Worm (Caenorhabditis elegans): ENCODE measurements around the gene flp-18.

flp-18 gene

ce11 chrX:2999652-3000051 lies 18.7 kb downstream of the flp-18 start, which contains the start of gene Y41G9A.17:
TSS of gene Y41G9A.17 (minus strand) at chrX:2999752.
- no peak for TF ChIP-seq M03D4.4 (tag; optimal IDR thresholded peaks at IDR 0.05)
- TF ChIP-seq elt-1 (tag; optimal IDR thresholded peaks at IDR 0.05; ENCODE audit: borderline replicate concordance, insufficient read depth) = no peak
- TF ChIP-seq sem-2 (GFP tag; optimal IDR thresholded peaks at IDR 0.05) = no peak
- no peak for TF ChIP-seq nhr-2 (tag; optimal IDR thresholded peaks at IDR 0.05)
- TF ChIP-seq mab-5 (tag; optimal IDR thresholded peaks at IDR 0.05) = no peak
- TF ChIP-seq snpc-4 (tag; optimal IDR thresholded peaks at IDR 0.05) = no peak
- TF ChIP-seq unc-62 (GFP tag; optimal IDR thresholded peaks at IDR 0.05) = no peak
- no peak for TF ChIP-seq ceh-43 (GFP tag; optimal IDR thresholded peaks at IDR 0.05)
- no peak for TF ChIP-seq unc-120 (tag; optimal IDR thresholded peaks at IDR 0.05; ENCODE audit: poor library complexity, severe bottlenecking)
- no peak for TF ChIP-seq ham-2 (GFP tag; optimal IDR thresholded peaks at IDR 0.05)
- TF ChIP-seq elt-3 (tag; optimal IDR thresholded peaks at IDR 0.05) = no peak
- no peak for TF ChIP-seq nhr-237 (tag; optimal IDR thresholded peaks at IDR 0.05)
- TF ChIP-seq ces-1 (GFP tag; optimal IDR thresholded peaks at IDR 0.05) = no peak
- no peak for TF ChIP-seq lsy-2 (tag; optimal IDR thresholded peaks at IDR 0.05)
- TF ChIP-seq mep-1 (tag; optimal IDR thresholded peaks at IDR 0.05) = no peak
- TF ChIP-seq ceh-39 (tag; optimal IDR thresholded peaks at IDR 0.05) = no peak
- TF ChIP-seq unc-39 (tag; optimal IDR thresholded peaks at IDR 0.05) = no peak
- TF ChIP-seq tbx-8 (GFP tag; optimal IDR thresholded peaks at IDR 0.05) = no peak
- no peak for TF ChIP-seq cnd-1 (tag; optimal IDR thresholded peaks at IDR 0.05)
- TF ChIP-seq bed-3 (GFP tag; optimal IDR thresholded peaks at IDR 0.05) = no peak

DNA sequence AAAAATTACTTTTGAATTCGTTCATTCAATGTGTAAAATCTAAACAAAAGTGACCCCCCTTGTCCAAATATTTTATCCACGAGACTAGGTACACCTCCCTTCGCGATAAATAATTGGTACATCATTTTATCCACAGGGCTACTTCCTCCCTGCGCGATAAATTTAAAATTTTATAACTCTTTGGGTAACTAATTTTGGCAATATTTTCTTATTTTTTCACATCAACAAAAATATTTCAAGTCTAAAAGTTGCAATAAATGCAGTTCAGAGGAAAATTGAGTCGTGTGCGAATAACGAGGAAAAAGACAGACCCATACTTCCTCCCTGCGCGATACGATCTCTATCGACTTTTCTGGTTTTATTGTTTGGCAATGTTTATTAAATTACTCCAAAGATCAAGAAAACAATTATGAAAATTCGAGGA lies 21.4 kb downstream of the flp-18 start:
- TF ChIP-seq nhr-237 (tag; optimal IDR thresholded peaks at IDR 0.05) (peak; percentile 100), sptf-1 (tag; optimal IDR thresholded peaks at IDR 0.05) (peak; percentile 87), elt-1 (tag; optimal IDR thresholded peaks at IDR 0.05; ENCODE audit: borderline replicate concordance, insufficient read depth) (peak; percentile 34), unc-120 (tag; optimal IDR thresholded peaks at IDR 0.05; ENCODE audit: poor library complexity, severe bottlenecking) (peak; percentile 94), tbx-8 (GFP tag; optimal IDR thresholded peaks at IDR 0.05) (no peak), ham-2 (GFP tag; optimal IDR thresholded peaks at IDR 0.05) (no peak), M03D4.4 (tag; optimal IDR thresholded peaks at IDR 0.05) (peak; percentile 46), sem-2 (GFP tag; optimal IDR thresholded peaks at IDR 0.05) (no peak), mep-1 (tag; optimal IDR thresholded peaks at IDR 0.05) (peak; percentile 89), unc-62 (GFP tag; optimal IDR thresholded peaks at IDR 0.05) (peak; percentile 92), drap-1 (GFP tag; optimal IDR thresholded peaks at IDR 0.05) (peak; percentile 91), pha-4 (tag; optimal IDR thresholded peaks at IDR 0.05) (peak; percentile 97), nhr-2 (tag; optimal IDR thresholded peaks at IDR 0.05) (peak; percentile 58), lsy-2 (tag; optimal IDR thresholded peaks at IDR 0.05) (peak; percentile 89), cnd-1 (tag; optimal IDR thresholded peaks at IDR 0.05) (peak; percentile 81), ceh-39 (tag; optimal IDR thresholded peaks at IDR 0.05) (peak; percentile 97), lin-32 (GFP tag; optimal IDR thresholded peaks at IDR 0.05) (no peak), bed-3 (GFP tag; optimal IDR thresholded peaks at IDR 0.05) (no peak), nhr-12 (tag; optimal IDR thresholded peaks at IDR 0.05) (peak; percentile 41), elt-3 (tag; optimal IDR thresholded peaks at IDR 0.05) (peak; percentile 91), nhr-28 (tag; optimal IDR thresholded peaks at IDR 0.05) (peak; percentile 53), hlh-1 (tag; optimal IDR thresholded peaks at IDR 0.05) (peak; percentile 72), flh-1 (GFP tag; optimal IDR thresholded peaks at IDR 0.05) (no peak), ceh-43 (GFP tag; optimal IDR thresholded peaks at IDR 0.05) (peak; percentile 32), mab-5 (tag; optimal IDR thresholded peaks at IDR 0.05) (peak; percentile 94), nhr-76 (tag; optimal IDR thresholded peaks at IDR 0.05) (peak; percentile 60), blmp-1 (tag; optimal IDR thresholded peaks at IDR 0.05) (no peak), ces-1 (GFP tag; optimal IDR thresholded peaks at IDR 0.05) (peak; percentile 99), zip-8 (tag; optimal IDR thresholded peaks at IDR 0.05) (peak; percentile 6), unc-39 (tag; optimal IDR thresholded peaks at IDR 0.05) (peak; percentile 61), snpc-4 (tag; optimal IDR thresholded peaks at IDR 0.05) (no peak), mls-2 (tag; optimal IDR thresholded peaks at IDR 0.05) (no peak), ceh-83 (GFP tag; optimal IDR thresholded peaks at IDR 0.05) (peak; percentile 68), lin-13 (tag; optimal IDR thresholded peaks at IDR 0.05) (peak; percentile 72), ztf-11 (tag; optimal IDR thresholded peaks at IDR 0.05) (peak; percentile 90)

DNA sequence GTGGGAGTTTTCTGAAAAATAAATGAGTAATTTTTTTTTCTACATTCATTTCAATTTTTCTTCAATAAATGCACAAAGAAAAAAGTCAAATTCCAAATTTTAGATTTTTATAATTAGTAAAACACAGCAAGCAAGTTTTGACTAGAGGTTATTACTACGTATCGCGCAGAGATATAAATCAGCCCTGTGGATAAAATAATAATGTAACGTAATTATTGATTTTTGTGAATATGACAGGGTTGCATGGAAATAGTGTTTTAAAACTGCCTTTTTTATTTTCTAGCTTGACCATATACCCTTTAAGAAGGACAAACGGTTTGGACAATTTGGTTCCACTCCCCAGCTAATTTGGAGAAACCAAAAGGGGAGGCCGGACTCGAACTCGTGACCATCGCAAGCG lies 22.0 kb downstream of the flp-18 start:
- TF ChIP-seq cnd-1 (tag; optimal IDR thresholded peaks at IDR 0.05) (no peak), nhr-237 (tag; optimal IDR thresholded peaks at IDR 0.05) (no peak), drap-1 (GFP tag; optimal IDR thresholded peaks at IDR 0.05) (no peak), hlh-1 (tag; optimal IDR thresholded peaks at IDR 0.05) (no peak), lsy-2 (tag; optimal IDR thresholded peaks at IDR 0.05) (no peak), blmp-1 (tag; optimal IDR thresholded peaks at IDR 0.05) (no peak), unc-62 (GFP tag; optimal IDR thresholded peaks at IDR 0.05) (no peak), pha-4 (tag; optimal IDR thresholded peaks at IDR 0.05) (no peak), lin-13 (tag; optimal IDR thresholded peaks at IDR 0.05) (no peak), nhr-28 (tag; optimal IDR thresholded peaks at IDR 0.05) (no peak), nhr-76 (tag; optimal IDR thresholded peaks at IDR 0.05) (no peak), zip-8 (tag; optimal IDR thresholded peaks at IDR 0.05) (no peak), ham-2 (GFP tag; optimal IDR thresholded peaks at IDR 0.05) (no peak), snpc-4 (tag; optimal IDR thresholded peaks at IDR 0.05) (no peak), lin-32 (GFP tag; optimal IDR thresholded peaks at IDR 0.05) (no peak), ztf-11 (tag; optimal IDR thresholded peaks at IDR 0.05) (no peak)
